Worm (Caenorhabditis elegans): ENCODE measurements around the gene srx-113.

ce11 chrV:12679292-12679691 lies 47.3 kb upstream of the srx-113 start:
- TF ChIP-seq ZK546.5 (tag; optimal IDR thresholded peaks at IDR 0.05): no peak
- no peak for TF ChIP-seq snpc-4 (tag; optimal IDR thresholded peaks at IDR 0.05)
- TF ChIP-seq ceh-82 (tag; optimal IDR thresholded peaks at IDR 0.05): no peak
- TF ChIP-seq daf-12 (tag; optimal IDR thresholded peaks at IDR 0.05): no peak
- TF ChIP-seq aly-2 (tag; optimal IDR thresholded peaks at IDR 0.05): no peak
- TF ChIP-seq lin-13 (GFP tag; optimal IDR thresholded peaks at IDR 0.05): no peak
- no peak for TF ChIP-seq aha-1 (tag)
- no peak for TF ChIP-seq ces-1 (GFP tag; optimal IDR thresholded peaks at IDR 0.05)
- no peak for TF ChIP-seq nhr-237 (tag; optimal IDR thresholded peaks at IDR 0.05)
- TF ChIP-seq R02D3.7 (tag; optimal IDR thresholded peaks at IDR 0.05): no peak
- no peak for TF ChIP-seq mep-1 (tag; optimal IDR thresholded peaks at IDR 0.05)
- no peak for TF ChIP-seq lsy-2 (tag; optimal IDR thresholded peaks at IDR 0.05)
- TF ChIP-seq nhr-28 (tag; optimal IDR thresholded peaks at IDR 0.05): no peak
- no peak for TF ChIP-seq skn-1 (tag; optimal IDR thresholded peaks at IDR 0.05)

Data from whole organism, L4 larva.